1 fruit fly cellular context compared by ENCODE assay signal in the genomic region with DNA sequence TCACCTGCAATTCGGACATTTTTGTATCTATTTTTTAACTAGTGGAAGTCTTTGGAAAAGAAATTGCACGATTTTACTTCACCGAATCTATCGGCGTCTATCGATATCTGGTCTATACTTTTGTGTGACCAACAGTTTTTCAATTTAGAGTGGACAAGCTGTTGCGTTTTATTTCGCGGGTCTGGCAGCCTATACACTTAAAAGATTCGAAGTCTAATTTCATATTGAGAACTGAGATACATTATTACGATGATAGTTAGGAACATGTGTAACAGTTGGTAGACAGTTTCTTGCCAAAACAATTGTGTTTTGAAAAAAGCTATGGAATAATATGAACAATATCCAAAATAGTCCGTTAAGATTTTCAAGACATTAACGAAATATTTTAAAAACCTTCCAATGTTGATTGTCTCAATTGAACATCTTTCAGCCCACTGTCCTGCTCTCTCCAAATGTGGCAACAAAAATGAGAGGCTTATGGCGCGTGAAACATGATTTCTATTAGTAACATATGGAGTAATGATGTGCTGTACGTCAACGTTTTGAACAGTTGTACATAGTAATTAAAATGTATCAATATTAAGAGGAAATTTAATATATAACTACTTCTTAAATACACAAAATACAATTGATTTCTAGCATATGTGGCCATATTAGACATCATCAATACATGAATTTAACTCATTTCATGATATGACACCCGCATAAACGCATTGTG.
TF ChIP-seq lines count a peak whose summit lies in the region.

A gene (minus strand): TSS at position 146 of the 718 bp plus-strand sequence.

TF ChIP-seq in whole organism, embryonic, 481 proteins besides CTCF, POLR2A, EP300 and RAD21 (continued from another document):
- TF ChIP-seq Bgb (GFP tag; IDR thresholded peaks at IDR 0.05; lab: Robert Waterston, UW; ENCODE audit: partially characterized antibody): peak; percentile 83
- peak; percentile 67 for TF ChIP-seq CG10321 (GFP tag; IDR thresholded peaks at IDR 0.05; lab: Robert Waterston, UW)
- peak; percentile 100 for TF ChIP-seq CG34376 (GFP tag; optimal IDR thresholded peaks at IDR 0.05; lab: Kevin White, UChicago)
- TF ChIP-seq Chrac-16 (GFP tag; optimal IDR thresholded peaks at IDR 0.05; lab: Kevin White, UChicago): peak; percentile 88
- peak; percentile 97 for TF ChIP-seq CG30403 (GFP tag; optimal IDR thresholded peaks at IDR 0.05; lab: Kevin White, UChicago)
- peak; percentile 94 for TF ChIP-seq CG1792 (GFP tag; optimal IDR thresholded peaks at IDR 0.05; lab: Kevin White, UChicago)
- peak; percentile 85 for TF ChIP-seq BEAF-32 (GFP tag; optimal IDR thresholded peaks at IDR 0.05; lab: Kevin White, UChicago)
- TF ChIP-seq Hmr (GFP tag; optimal IDR thresholded peaks at IDR 0.05; lab: Kevin White, UChicago): peak; percentile 98
- peak; percentile 82 for TF ChIP-seq D19B (GFP tag; optimal IDR thresholded peaks at IDR 0.05; lab: Kevin White, UChicago)
- TF ChIP-seq Doc2 (GFP tag; IDR thresholded peaks at IDR 0.05; lab: Robert Waterston, UW): no peak
- TF ChIP-seq CG2889 (GFP tag; IDR thresholded peaks at IDR 0.05; lab: Robert Waterston, UW): peak; percentile 87; the same call in 2 of the 3 replicates
- TF ChIP-seq H15 (GFP tag; IDR thresholded peaks at IDR 0.05; lab: Robert Waterston, UW): peak; percentile 88
- TF ChIP-seq ERR (GFP tag; optimal IDR thresholded peaks at IDR 0.05; lab: Kevin White, UChicago): peak; percentile 95
- TF ChIP-seq CG15011 (GFP tag; optimal IDR thresholded peaks at IDR 0.05; lab: Kevin White, UChicago): peak; percentile 97
- TF ChIP-seq Deaf1 (tag; optimal IDR thresholded peaks at IDR 0.05; lab: Kevin White, UChicago): peak; percentile 89
- peak; percentile 98 for TF ChIP-seq CrebB (tag; optimal IDR thresholded peaks at IDR 0.05; lab: Kevin White, UChicago)
- peak; percentile 97 for TF ChIP-seq twi (tag; optimal IDR thresholded peaks at IDR 0.05; lab: Kevin White, UChicago)
- TF ChIP-seq Sox102F (GFP tag; optimal IDR thresholded peaks at IDR 0.05; lab: Kevin White, UChicago): peak; percentile 95
- TF ChIP-seq CG14441 (GFP tag; IDR thresholded peaks at IDR 0.05; lab: Robert Waterston, UW): peak; percentile 89
- peak; percentile 89 for TF ChIP-seq gce (GFP tag; IDR thresholded peaks at IDR 0.05; lab: Robert Waterston, UW)
- peak; percentile 75 for TF ChIP-seq CG14965 (GFP tag; optimal IDR thresholded peaks at IDR 0.05; lab: Kevin White, UChicago; ENCODE audit: borderline replicate concordance)
- peak; percentile 99 for TF ChIP-seq unpg (GFP tag; optimal IDR thresholded peaks at IDR 0.05; lab: Kevin White, UChicago)
- TF ChIP-seq CG9876 (GFP tag; optimal IDR thresholded peaks at IDR 0.05; lab: Kevin White, UChicago): peak; percentile 96
- peak; percentile 97 for TF ChIP-seq lilli (GFP tag; optimal IDR thresholded peaks at IDR 0.05; lab: Kevin White, UChicago)
TF ChIP-seq in whole organism, embryonic: peak in this region for 457.
